Worm (Caenorhabditis elegans) whole organism, mixed stage, embryonic: ENCODE data around the gene degl-2.

Experiments used
- blmp-1 ChIP-seq: fragments of 150-350 bp; optimal IDR thresholded peaks from 2 replicates; lab custom pipeline; 2014; ENCODE audit warnings: missing biosample characterization, missing genetic modification characterization
- cnd-1 ChIP-seq: fragments of 200-800 bp; sonication (Bioruptor generic); optimal IDR thresholded peaks from 2 replicates; lab custom pipeline; 2018; ENCODE audit warnings: mild to moderate bottlenecking, missing genetic modification characterization, missing compliant biosample characterization
- drap-1 ChIP-seq: fragments of 200-800 bp; sonication (Bioruptor generic); optimal IDR thresholded peaks from 3 replicates; lab custom pipeline; 2018; ENCODE audit warnings: mild to moderate bottlenecking, missing genetic modification characterization, missing compliant biosample characterization
- elt-1 ChIP-seq: sonication (generic microtip); optimal IDR thresholded peaks from 2 replicates; lab custom pipeline; 2017; ENCODE audit warnings: missing genetic modification characterization, mild to moderate bottlenecking, missing compliant biosample characterization, antibody characterized with exemption, moderate library complexity, borderline replicate concordance; ENCODE audit not compliant: insufficient read depth
- hlh-1 ChIP-seq: fragments of 150-350 bp; optimal IDR thresholded peaks from 2 replicates; lab custom pipeline; 2014; ENCODE audit warnings: missing biosample characterization, missing genetic modification reagents, missing genetic modification characterization
- lin-13 ChIP-seq: fragments of 150-350 bp; optimal IDR thresholded peaks from 2 replicates; lab custom pipeline; 2014; ENCODE audit warnings: missing biosample characterization, missing genetic modification characterization
- lin-32 ChIP-seq: fragments of 200-800 bp; sonication (Bioruptor generic); optimal IDR thresholded peaks from 2 replicates; lab custom pipeline; 2018; ENCODE audit warnings: mild to moderate bottlenecking, missing genetic modification characterization, missing compliant biosample characterization
- lsy-2 ChIP-seq: fragments of 150-350 bp; optimal IDR thresholded peaks from 2 replicates; lab custom pipeline; 2014; ENCODE audit warnings: missing biosample characterization, missing genetic modification characterization
- mab-5 ChIP-seq: fragments of 150-350 bp; optimal IDR thresholded peaks from 2 replicates; lab custom pipeline; 2014; ENCODE audit warnings: missing biosample characterization, missing genetic modification characterization
- snpc-4 ChIP-seq: fragments of 150-350 bp; optimal IDR thresholded peaks from 2 replicates; lab custom pipeline; 2014; ENCODE audit warnings: missing biosample characterization, missing genetic modification characterization
- sptf-1 ChIP-seq: sonication (generic microtip); optimal IDR thresholded peaks from 2 replicates; lab custom pipeline; 2017; ENCODE audit warnings: mild to moderate bottlenecking, missing genetic modification characterization, moderate library complexity, missing compliant biosample characterization
- unc-39 ChIP-seq: fragments of 150-350 bp; optimal IDR thresholded peaks from 2 replicates; lab custom pipeline; 2014; ENCODE audit warnings: missing biosample characterization, missing genetic modification characterization
- unc-62 ChIP-seq: fragments of 150-350 bp; optimal IDR thresholded peaks from 2 replicates; lab custom pipeline; 2014; ENCODE audit warnings: missing biosample characterization, missing genetic modification reagents, missing genetic modification characterization
- ztf-11 ChIP-seq: fragments of 150-350 bp; optimal IDR thresholded peaks from 2 replicates; lab custom pipeline; 2014; ENCODE audit warnings: missing biosample characterization, missing genetic modification characterization

- no peak for TF ChIP-seq unc-39 (tag; lab: Kevin White, UChicago)
- no peak for TF ChIP-seq lin-13 (tag; lab: Kevin White, UChicago)
- TF ChIP-seq lin-32, result no peak
- no peak for TF ChIP-seq lsy-2
- no peak for TF ChIP-seq blmp-1
- TF ChIP-seq hlh-1 (tag; lab: Kevin White, UChicago), result no peak
- TF ChIP-seq ztf-11 (tag; lab: Kevin White, UChicago), result no peak
- no peak for TF ChIP-seq drap-1 (GFP tag; lab: Kevin White, UChicago)
- no peak for TF ChIP-seq cnd-1 (tag; lab: Kevin White, UChicago)
- no peak for TF ChIP-seq unc-62
- TF ChIP-seq mab-5 (tag; lab: Kevin White, UChicago), result no peak
- no peak for TF ChIP-seq snpc-4 (tag; lab: Kevin White, UChicago)
- TF ChIP-seq elt-1 (tag; lab: Kevin White, UChicago), result no peak
- TF ChIP-seq sptf-1 (tag; lab: Kevin White, UChicago), result no peak
Measured at ce11 chrIV:9631579-9631978, 11.7 kb upstream of the degl-2 start.
